Worm (Caenorhabditis elegans): ENCODE measurements around the gene T24C12.3.
A peak's percentile ranks its signal among the peaks of the same experiment; 100 is the strongest.

Gene T24C12.3

DNA sequence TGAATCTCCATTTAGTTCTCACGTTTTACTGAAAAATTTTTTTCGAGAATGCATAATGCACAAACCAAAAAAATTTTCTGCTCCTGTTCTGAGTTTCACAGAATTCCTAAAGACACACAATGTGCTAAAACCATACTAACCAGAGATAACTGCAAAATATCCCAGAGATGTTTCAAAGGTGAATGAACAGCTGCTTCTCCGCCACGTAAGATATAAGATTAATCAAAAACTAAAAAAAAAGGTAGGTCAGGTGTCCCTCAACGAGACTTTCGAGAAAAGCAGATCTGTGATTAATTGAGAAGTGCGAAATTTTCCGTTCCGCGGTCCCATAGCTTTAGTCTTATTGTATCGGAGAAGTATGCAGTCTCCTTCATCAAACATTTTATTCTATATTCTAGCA lies 38.9 kb downstream of the T24C12.3 start, which contains the start of gene F48B9.3:
Gene F48B9.3 (plus strand): TSS at position 301 of the 400 bp plus-strand sequence.
- no peak for TF ChIP-seq elt-3 (tag; optimal IDR thresholded peaks at IDR 0.05)
- TF ChIP-seq ceh-16 (tag; optimal IDR thresholded peaks at IDR 0.05) = no peak
- TF ChIP-seq nhr-77 (tag; optimal IDR thresholded peaks at IDR 0.05) = no peak
- TF ChIP-seq lin-15B (tag; optimal IDR thresholded peaks at IDR 0.05) = no peak
- TF ChIP-seq nhr-43 (tag; optimal IDR thresholded peaks at IDR 0.05; ENCODE audit: poor library complexity, severe bottlenecking) = no peak
- TF ChIP-seq hmg-11 (tag; optimal IDR thresholded peaks at IDR 0.05) = no peak
- TF ChIP-seq egl-5 (tag; optimal IDR thresholded peaks at IDR 0.05) = no peak
- no peak for TF ChIP-seq lin-39 (tag; optimal IDR thresholded peaks at IDR 0.05)
- no peak for TF ChIP-seq unc-39 (tag; optimal IDR thresholded peaks at IDR 0.05)
- TF ChIP-seq tbx-2 (tag; optimal IDR thresholded peaks at IDR 0.05) = no peak
- TF ChIP-seq sea-2 (GFP tag; optimal IDR thresholded peaks at IDR 0.05) = no peak
- TF ChIP-seq zag-1 (tag; optimal IDR thresholded peaks at IDR 0.05) = no peak
- no peak for TF ChIP-seq R02D3.7 (tag; optimal IDR thresholded peaks at IDR 0.05)
- TF ChIP-seq elt-1 (tag; optimal IDR thresholded peaks at IDR 0.05) = no peak
- TF ChIP-seq ceh-82 (tag; optimal IDR thresholded peaks at IDR 0.05) = no peak

DNA sequence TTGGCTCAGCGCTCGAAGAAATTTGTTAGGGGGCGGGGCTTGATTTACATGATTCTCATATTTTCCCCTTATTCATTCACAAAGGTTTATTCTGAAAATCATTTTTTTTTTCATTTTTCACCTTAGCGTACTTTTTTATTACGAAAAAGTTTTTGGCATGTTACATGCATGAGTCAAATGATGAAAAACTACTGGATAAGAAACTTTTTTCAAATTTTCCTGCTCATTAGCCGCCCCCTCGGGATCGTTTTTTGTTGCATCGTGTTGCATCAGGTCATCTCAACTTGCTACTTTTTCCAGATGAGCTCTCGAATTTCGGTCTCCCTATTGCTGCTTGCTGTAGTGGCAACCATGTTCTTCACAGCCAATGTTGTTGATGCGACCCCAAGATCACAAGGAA lies 40.6 kb downstream of the T24C12.3 start, which contains the start of gene pdf-2:
Gene pdf-2 (plus strand): TSS at position 301 of the 400 bp plus-strand sequence.
- no peak for TF ChIP-seq elt-2 (tag; optimal IDR thresholded peaks at IDR 0.05)
- TF ChIP-seq nhr-28 (tag; optimal IDR thresholded peaks at IDR 0.05) = no peak
- TF ChIP-seq elt-1 (tag; optimal IDR thresholded peaks at IDR 0.05) = no peak
- TF ChIP-seq egl-27 (tag; optimal IDR thresholded peaks at IDR 0.05) = no peak
- no peak for TF ChIP-seq mdl-1 (tag; optimal IDR thresholded peaks at IDR 0.05)
- no peak for TF ChIP-seq ztf-4 (tag; optimal IDR thresholded peaks at IDR 0.05)
- no peak for TF ChIP-seq nhr-77 (tag; optimal IDR thresholded peaks at IDR 0.05)
- TF ChIP-seq eor-1 (tag; optimal IDR thresholded peaks at IDR 0.05) = no peak
- TF ChIP-seq egl-5 (tag; optimal IDR thresholded peaks at IDR 0.05) = no peak
- TF ChIP-seq nfya-1 (tag; optimal IDR thresholded peaks at IDR 0.05; ENCODE audit: insufficient read depth) = no peak
- TF ChIP-seq aly-2 (tag; optimal IDR thresholded peaks at IDR 0.05) = no peak
- TF ChIP-seq nhr-43 (tag; optimal IDR thresholded peaks at IDR 0.05; ENCODE audit: poor library complexity, severe bottlenecking) = no peak
- TF ChIP-seq fkh-2 (tag; optimal IDR thresholded peaks at IDR 0.05) = no peak
- no peak for TF ChIP-seq ceh-28 (tag; optimal IDR thresholded peaks at IDR 0.05)
- TF ChIP-seq jun-1 (tag; optimal IDR thresholded peaks at IDR 0.05) = no peak
- TF ChIP-seq mml-1 (tag; optimal IDR thresholded peaks at IDR 0.05) = no peak
- TF ChIP-seq zag-1 (tag; optimal IDR thresholded peaks at IDR 0.05) = no peak

DNA sequence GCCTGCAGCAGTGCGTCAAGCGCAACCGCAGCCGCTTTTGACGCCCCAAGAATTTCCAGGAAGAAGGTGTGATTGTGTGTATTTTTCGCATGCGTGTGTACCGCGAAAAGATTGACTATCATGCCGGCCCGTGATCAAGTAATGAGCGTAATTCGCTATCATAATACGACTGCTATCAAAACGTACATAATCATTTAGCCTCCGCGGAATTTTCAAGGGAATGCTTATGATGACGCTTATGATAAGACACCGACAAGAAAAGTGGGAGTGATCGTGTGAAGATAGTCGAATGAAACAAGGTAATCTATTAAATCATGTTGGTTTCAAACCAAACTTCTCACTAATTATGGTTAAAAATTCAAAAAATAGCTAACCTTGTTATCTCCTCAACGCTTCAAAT lies 45.8 kb downstream of the T24C12.3 start:
- TF ChIP-seq eor-1 (tag; optimal IDR thresholded peaks at IDR 0.05) (no peak), egl-27 (tag; optimal IDR thresholded peaks at IDR 0.05) (no peak), nhr-25 (tag; optimal IDR thresholded peaks at IDR 0.05) (peak; percentile 42), pqm-1 (tag; optimal IDR thresholded peaks at IDR 0.05) (no peak), nhr-77 (tag; optimal IDR thresholded peaks at IDR 0.05) (no peak), elt-2 (tag; optimal IDR thresholded peaks at IDR 0.05) (peak; percentile 40)

DNA sequence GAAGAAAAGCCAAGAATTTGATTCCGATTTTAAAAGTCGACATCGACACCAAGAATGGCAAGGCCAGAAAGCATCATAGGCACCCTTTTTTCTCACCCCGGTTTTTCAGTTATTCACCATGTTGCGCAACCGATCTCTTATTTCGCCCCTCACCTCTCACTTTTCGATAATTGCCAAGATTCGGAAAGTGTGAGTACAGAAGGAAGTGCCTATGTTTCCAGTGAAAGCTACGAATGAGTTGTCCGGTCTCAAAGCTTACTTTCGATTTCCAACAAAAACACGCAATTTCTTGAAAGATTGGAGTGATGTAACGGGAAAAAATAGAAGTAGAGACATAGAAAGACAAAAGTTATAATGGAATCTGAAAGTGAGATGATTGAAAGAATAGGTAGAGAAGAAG lies 49.9 kb downstream of the T24C12.3 start:
- TF ChIP-seq pqm-1 (tag; optimal IDR thresholded peaks at IDR 0.05) (no peak), nhr-77 (tag; optimal IDR thresholded peaks at IDR 0.05) (no peak), ama-1 (optimal IDR thresholded peaks at IDR 0.05) (no peak), nhr-76 (tag; optimal IDR thresholded peaks at IDR 0.05) (no peak), ceh-16 (tag; optimal IDR thresholded peaks at IDR 0.05) (no peak), skn-1 (tag; optimal IDR thresholded peaks at IDR 0.05) (no peak), hmg-11 (tag; optimal IDR thresholded peaks at IDR 0.05) (no peak), aly-2 (tag; optimal IDR thresholded peaks at IDR 0.05) (no peak), fkh-2 (tag; optimal IDR thresholded peaks at IDR 0.05) (no peak), ZK546.5 (tag; optimal IDR thresholded peaks at IDR 0.05) (no peak), ceh-28 (tag; optimal IDR thresholded peaks at IDR 0.05) (no peak), fos-1 (tag; optimal IDR thresholded peaks at IDR 0.05) (no peak), sea-2 (GFP tag; optimal IDR thresholded peaks at IDR 0.05) (no peak), elt-2 (tag; optimal IDR thresholded peaks at IDR 0.05) (no peak), egl-27 (tag; optimal IDR thresholded peaks at IDR 0.05) (no peak), nhr-237 (tag; optimal IDR thresholded peaks at IDR 0.05) (no peak), tbx-2 (tag; optimal IDR thresholded peaks at IDR 0.05) (no peak), ztf-11 (tag; optimal IDR thresholded peaks at IDR 0.05) (no peak)

Data from whole organism, L3 larva.